Worm (Caenorhabditis elegans) whole organism, L4 larva: ENCODE data around the gene F22E5.11.
"Not testable (repeated sequence)": the region's sequence is repeated elsewhere in the genome, so short reads cannot be mapped to it uniquely, and the experiment has no call there.

ENCODE experiments used
- F26F4.8 ChIP-seq: fragments of 200-800 bp; sonication (Bioruptor generic); conservative IDR thresholded peaks from 2 replicates; pipeline ENCODE4 v1.3.6; 2022; ENCODE audit warnings: missing genetic modification characterization, missing compliant biosample characterization
- F44E2.7 ChIP-seq: fragments of 200-800 bp; sonication (Bioruptor generic); IDR thresholded peaks from 2 replicates; pipeline ENCODE4 v2.1.2; 2022; ENCODE audit warnings: missing genetic modification characterization, missing compliant biosample characterization
- T26A8.4 ChIP-seq: fragments of 200-800 bp; sonication (Bioruptor generic); IDR thresholded peaks from 2 replicates; pipeline ENCODE4 v1.3.6; 2022; ENCODE audit warnings: missing genetic modification characterization, missing compliant biosample characterization
- Y5F2A.4 ChIP-seq: fragments of 200-800 bp; sonication (Bioruptor generic); optimal IDR thresholded peaks from 2 replicates; lab custom pipeline; 2018; ENCODE audit warnings: mild to moderate bottlenecking, missing genetic modification characterization, missing compliant biosample characterization
- Y75B8A.6 ChIP-seq: fragments of 200-800 bp; sonication (Bioruptor generic); IDR thresholded peaks from 2 replicates; pipeline ENCODE4 v1.3.6; 2022; ENCODE audit warnings: missing genetic modification reagents, missing genetic modification characterization, missing compliant biosample characterization
- attf-4 ChIP-seq: sonication (generic microtip); optimal IDR thresholded peaks from 3 replicates; lab custom pipeline; 2017; ENCODE audit warnings: missing biosample characterization, missing genetic modification characterization
- ceh-20 ChIP-seq: fragments of 200-800 bp; sonication (Bioruptor generic); IDR thresholded peaks from 2 replicates; pipeline ENCODE4 v1.3.6; 2022; ENCODE audit warnings: missing genetic modification reagents, missing genetic modification characterization, missing compliant biosample characterization
- ctbp-1 ChIP-seq: fragments of 200-800 bp; sonication (Bioruptor generic); IDR thresholded peaks from 2 replicates; pipeline ENCODE4 v1.3.6; 2022; ENCODE audit warnings: missing genetic modification reagents, missing genetic modification characterization, missing compliant biosample characterization
- daf-12 ChIP-seq: fragments of 150-350 bp; optimal IDR thresholded peaks from 2 replicates; lab custom pipeline; 2014; ENCODE audit warnings: missing biosample characterization, missing genetic modification reagents, missing genetic modification characterization
- daf-16 ChIP-seq, 3 experiments: sonication (generic microtip); optimal IDR thresholded peaks; 2 replicates each; lab custom pipeline; 2016 to 2017; ENCODE audit warnings: missing genetic modification characterization in 3 of 3, missing genetic modification reagents in 3 of 3, mild to moderate bottlenecking in 2 of 3, missing compliant biosample characterization in 2 of 3, missing biosample characterization in 1 of 3, moderate library complexity in 1 of 3
- dmd-8 ChIP-seq: fragments of 200-800 bp; sonication (Bioruptor generic); IDR thresholded peaks from 2 replicates; pipeline ENCODE4 v1.3.6; 2022; ENCODE audit warnings: missing genetic modification characterization, missing compliant biosample characterization
- egl-27 ChIP-seq: sonication (generic microtip); optimal IDR thresholded peaks from 3 replicates; lab custom pipeline; 2017; ENCODE audit warnings: missing biosample characterization, missing genetic modification reagents, missing genetic modification characterization
- fos-1 ChIP-seq: fragments of 150-350 bp; optimal IDR thresholded peaks from 2 replicates; lab custom pipeline; 2014; ENCODE audit warnings: missing biosample characterization, missing genetic modification characterization
- hif-1 ChIP-seq, 2 experiments: sonication (generic microtip); optimal IDR thresholded peaks; 2 replicates each; lab custom pipeline; 2016 to 2017; ENCODE audit warnings: missing compliant biosample characterization in 2 of 2, missing genetic modification characterization in 2 of 2, missing genetic modification reagents in 2 of 2, missing genotype in 2 of 2, mild to moderate bottlenecking in 1 of 2
- hlh-11 ChIP-seq: fragments of 200-800 bp; sonication (Bioruptor generic); optimal IDR thresholded peaks from 2 replicates; lab custom pipeline; 2018; ENCODE audit warnings: mild to moderate bottlenecking, missing genetic modification characterization, missing compliant biosample characterization
- hmg-1.1 ChIP-seq: fragments of 200-800 bp; sonication (Bioruptor generic); IDR thresholded peaks from 2 replicates; pipeline ENCODE4 v1.3.6; 2022; ENCODE audit warnings: missing genetic modification reagents, missing genetic modification characterization, missing compliant biosample characterization
- lin-1 ChIP-seq: fragments of 200-800 bp; sonication (Bioruptor generic); IDR thresholded peaks from 2 replicates; pipeline ENCODE4 v1.3.6; 2022; ENCODE audit warnings: missing genetic modification reagents, missing genetic modification characterization, missing compliant biosample characterization
- lin-15B ChIP-seq: fragments of 150-350 bp; sonication (generic microtip); optimal IDR thresholded peaks from 3 replicates; lab custom pipeline; 2014; ENCODE audit warnings: missing biosample characterization, missing genetic modification characterization
- lin-38 ChIP-seq: fragments of 200-800 bp; sonication (Bioruptor generic); IDR thresholded peaks from 2 replicates; pipeline ENCODE4 v1.3.6; 2022; ENCODE audit warnings: missing genetic modification reagents, missing genetic modification characterization, missing compliant biosample characterization
- mes-2 ChIP-seq: sonication (generic microtip); optimal IDR thresholded peaks from 2 replicates; lab custom pipeline; 2016; ENCODE audit warnings: missing genotype, mild to moderate bottlenecking, missing genetic modification characterization, missing compliant biosample characterization; ENCODE audit not compliant: poor library complexity, severe bottlenecking
- nhr-102 ChIP-seq: sonication (generic microtip); optimal IDR thresholded peaks from 2 replicates; lab custom pipeline; 2016; ENCODE audit warnings: mild to moderate bottlenecking, missing genetic modification characterization, moderate library complexity, missing compliant biosample characterization
- nhr-11 ChIP-seq: fragments of 150-350 bp; optimal IDR thresholded peaks from 2 replicates; lab custom pipeline; 2014; ENCODE audit warnings: missing biosample characterization, missing genetic modification characterization
- nhr-111 ChIP-seq: fragments of 200-800 bp; sonication (Bioruptor generic); optimal IDR thresholded peaks from 2 replicates; lab custom pipeline; 2018; ENCODE audit warnings: mild to moderate bottlenecking, missing genetic modification characterization, missing compliant biosample characterization
- nhr-28 ChIP-seq: fragments of 150-350 bp; optimal IDR thresholded peaks from 2 replicates; lab custom pipeline; 2014; ENCODE audit warnings: missing biosample characterization, missing genetic modification characterization
- nhr-42 ChIP-seq: fragments of 200-800 bp; sonication (Bioruptor generic); IDR thresholded peaks from 2 replicates; pipeline ENCODE4 v1.3.6; 2022; ENCODE audit warnings: missing genetic modification characterization, missing compliant biosample characterization
- nhr-77 ChIP-seq: fragments of 150-350 bp; optimal IDR thresholded peaks from 2 replicates; lab custom pipeline; 2014; ENCODE audit warnings: missing biosample characterization, missing genetic modification characterization
- set-16 ChIP-seq: fragments of 200-800 bp; sonication (Bioruptor generic); IDR thresholded peaks from 2 replicates; pipeline ENCODE4 v1.3.6; 2022; ENCODE audit warnings: missing genetic modification reagents, missing genetic modification characterization, missing compliant biosample characterization
- skn-1 ChIP-seq: fragments of 150-350 bp; optimal IDR thresholded peaks from 2 replicates; lab custom pipeline; 2014; ENCODE audit warnings: missing biosample characterization, missing genetic modification characterization
- snpc-1.2 ChIP-seq: fragments of 200-800 bp; sonication (Bioruptor generic); IDR thresholded peaks from 2 replicates; pipeline ENCODE4 v1.3.6; 2022; ENCODE audit warnings: missing genetic modification reagents, missing genetic modification characterization, missing compliant biosample characterization
- zag-1 ChIP-seq: fragments of 150-350 bp; optimal IDR thresholded peaks from 2 replicates; lab custom pipeline; 2014; ENCODE audit warnings: missing biosample characterization, missing genetic modification characterization
- zfp-2 ChIP-seq: sonication (generic microtip); optimal IDR thresholded peaks from 2 replicates; lab custom pipeline; 2016; ENCODE audit warnings: mild to moderate bottlenecking, missing genetic modification characterization, missing compliant biosample characterization
- zip-2 ChIP-seq: fragments of 150-350 bp; optimal IDR thresholded peaks from 2 replicates; lab custom pipeline; 2014; ENCODE audit warnings: missing biosample characterization, missing genetic modification characterization
- ztf-7 ChIP-seq: fragments of 150-350 bp; optimal IDR thresholded peaks from 2 replicates; lab custom pipeline; 2014; ENCODE audit warnings: missing biosample characterization, missing genetic modification characterization

The F22E5.11 gene

DNA sequence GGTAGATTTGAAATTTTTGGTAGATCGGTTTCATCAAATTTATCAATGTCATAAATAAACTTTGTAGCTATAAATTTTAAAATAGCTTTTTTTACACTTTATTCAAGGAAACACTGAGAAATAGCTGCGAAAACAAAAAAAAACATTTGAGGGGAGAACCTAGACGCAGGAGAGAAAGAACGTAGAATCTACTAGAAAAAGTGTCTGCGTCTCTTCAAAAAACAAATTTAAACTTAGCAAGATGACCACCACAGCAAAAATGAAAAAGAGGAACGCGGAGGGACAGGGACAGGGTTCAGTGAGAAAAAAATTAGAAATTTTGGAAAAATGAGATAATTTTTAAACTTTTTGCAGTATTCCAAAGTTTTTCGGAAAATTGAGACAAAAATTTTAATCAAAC, 4.6 kb upstream of the F22E5.11 start:
- TF ChIP-seq nhr-11 (tag; lab: Kevin White, UChicago): peak; percentile 19
- peak; percentile 48; the same call in 1 of the 2 replicates for TF ChIP-seq hmg-1.1 (GFP tag; lab: Robert Waterston, UW)
- TF ChIP-seq zip-2 (tag; lab: Kevin White, UChicago): no peak
- peak; percentile 10 for TF ChIP-seq hlh-11
- TF ChIP-seq F44E2.7: no peak
- 0 out of 2 replicates have a peak, but pooled peaks have one; percentile 19 for TF ChIP-seq ceh-20 (GFP tag; lab: Robert Waterston, UW)
- peak; percentile 0 for TF ChIP-seq nhr-28 (tag; lab: Kevin White, UChicago)
- peak in 1 of 2 experiments; percentile 60 for TF ChIP-seq daf-16 (GFP tag; optimal IDR thresholded peaks at IDR 0.05; lab: Kevin White, UChicago)
- no peak for TF ChIP-seq daf-16 (tag; optimal IDR thresholded peaks at IDR 0.05; lab: Kevin White, UChicago)

ce11 chrII:2646756-2647155, 2.4 kb upstream of the F22E5.11 start, which contains the start of gene F22E5.12:
TSS of gene F22E5.12 (minus strand) at chrII:2646856.
- not testable (repeated sequence) for TF ChIP-seq lin-15B (tag; lab: Kevin White, UChicago); T26A8.4 (GFP tag; lab: Robert Waterston, UW); daf-16 (GFP tag; optimal IDR thresholded peaks at IDR 0.05; lab: Kevin White, UChicago); daf-16 (tag; optimal IDR thresholded peaks at IDR 0.05; lab: Kevin White, UChicago)

ce11 chrII:2641777-2642176, 2.6 kb downstream of the F22E5.11 start, which contains the start of gene F22E5.7:
TSS of gene F22E5.7 (plus strand) at chrII:2642077.
- TF ChIP-seq ztf-7 (no peak), lin-1 (no peak), T26A8.4 (GFP tag; lab: Robert Waterston, UW) (no peak), nhr-77 (tag; lab: Kevin White, UChicago) (no peak), nhr-102 (tag; lab: Kevin White, UChicago) (no peak), Y75B8A.6 (GFP tag; lab: Robert Waterston, UW) (no peak), ctbp-1 (GFP tag; lab: Robert Waterston, UW) (no peak), nhr-28 (tag; lab: Kevin White, UChicago) (no peak), hmg-1.1 (GFP tag; lab: Robert Waterston, UW) (no peak), nhr-42 (no peak), skn-1 (no peak), daf-12 (tag; lab: Kevin White, UChicago) (no peak)

DNA sequence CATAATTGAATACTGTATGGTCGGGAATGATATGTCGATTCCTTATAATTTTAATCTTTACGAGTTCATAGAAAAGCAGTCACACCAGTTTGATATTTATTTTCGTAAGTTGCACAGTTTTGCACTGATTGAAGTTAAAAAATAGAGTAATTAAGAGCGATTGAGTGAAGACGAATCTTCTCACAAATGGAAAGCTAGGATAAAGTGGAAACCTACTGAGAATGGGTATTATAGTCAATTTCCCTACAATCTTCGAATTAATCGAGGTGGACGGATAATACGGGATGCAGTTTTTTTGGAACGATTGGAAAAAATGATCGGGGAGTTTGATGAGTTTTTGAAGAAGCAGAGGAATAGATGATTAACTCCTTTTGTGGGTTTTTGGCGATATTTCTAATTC, 3.4 kb downstream of the F22E5.11 start, which contains the start of gene F22E5.23:
Gene F22E5.23, plus strand, starts transcription at position 301 of the 400 bp plus-strand sequence.
- no peak for TF ChIP-seq zag-1 (tag; lab: Kevin White, UChicago)
- TF ChIP-seq nhr-111 (GFP tag; lab: Kevin White, UChicago): no peak
- TF ChIP-seq mes-2 (tag; lab: Kevin White, UChicago): no peak
- no peak for TF ChIP-seq T26A8.4 (GFP tag; lab: Robert Waterston, UW)
- TF ChIP-seq lin-38 (GFP tag; lab: Robert Waterston, UW): no peak
- TF ChIP-seq hif-1 (tag; optimal IDR thresholded peaks at IDR 0.05; lab: Kevin White, UChicago): no peak
- TF ChIP-seq F26F4.8: no peak
- TF ChIP-seq dmd-8 (GFP tag; lab: Robert Waterston, UW): no peak
- TF ChIP-seq egl-27 (tag; lab: Kevin White, UChicago): no peak
- TF ChIP-seq daf-12 (tag; lab: Kevin White, UChicago): no peak
- TF ChIP-seq snpc-1.2 (GFP tag; lab: Robert Waterston, UW): no peak
- no peak for TF ChIP-seq set-16 (GFP tag; lab: Robert Waterston, UW)
- TF ChIP-seq fos-1 (tag; lab: Kevin White, UChicago): no peak
- TF ChIP-seq, all 104 proteins: peak for 0

DNA sequence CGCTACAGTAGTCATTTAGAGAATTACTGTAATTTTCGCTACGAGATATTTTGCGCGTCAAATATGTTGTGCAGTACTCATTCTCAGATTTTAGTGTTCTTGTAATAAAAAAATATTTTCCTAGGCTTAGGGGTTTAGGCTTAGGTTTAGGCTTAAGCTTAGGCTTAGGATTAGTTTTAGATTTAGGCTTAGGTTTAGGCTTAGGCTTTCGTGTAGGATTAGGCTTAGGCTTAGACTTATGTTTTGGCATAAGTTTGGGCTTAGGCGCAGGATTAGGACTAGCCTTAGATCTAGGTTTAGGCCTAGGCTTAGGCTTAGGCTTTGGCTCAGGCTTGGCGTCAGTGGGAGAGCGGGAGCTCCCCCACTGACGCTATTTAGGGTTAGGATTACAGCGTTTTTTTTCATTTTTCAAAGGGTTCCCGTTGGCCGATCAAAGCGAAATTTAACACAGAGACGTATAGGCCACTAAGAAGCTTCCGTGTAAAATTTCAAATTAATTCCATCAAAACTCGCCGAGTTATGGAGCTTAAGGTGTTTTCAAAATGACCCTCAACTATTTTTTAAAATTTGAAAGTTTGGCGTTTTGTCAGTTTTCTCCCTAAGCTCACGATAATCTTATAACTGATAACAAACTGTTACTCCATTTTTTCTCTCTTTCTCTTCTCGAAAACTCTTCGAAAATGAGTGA, 4.9 kb downstream of the F22E5.11 start, which contains the start of gene F22E5.8:
Gene F22E5.8, plus strand, starts transcription at position 638 of the 688 bp plus-strand sequence.
- not testable (repeated sequence) for TF ChIP-seq zfp-2 (tag; lab: Kevin White, UChicago); attf-4 (tag; lab: Kevin White, UChicago); Y5F2A.4 (GFP tag; lab: Kevin White, UChicago)
